Worm (Caenorhabditis elegans) whole organism, L4 larva: ENCODE measurements around the gene lin-24.

Source experiments
- D1046.2 ChIP-seq: fragments of 200-800 bp; sonication (Bioruptor generic); IDR thresholded peaks from 2 replicates; pipeline ENCODE4 v1.3.6; 2022; ENCODE audit warnings: missing genetic modification characterization, missing compliant biosample characterization
- F26F4.8 ChIP-seq: fragments of 200-800 bp; sonication (Bioruptor generic); conservative IDR thresholded peaks from 2 replicates; pipeline ENCODE4 v1.3.6; 2022; ENCODE audit warnings: missing genetic modification characterization, missing compliant biosample characterization
- F37D6.2 ChIP-seq: sonication (generic microtip); optimal IDR thresholded peaks from 2 replicates; lab custom pipeline; 2016; ENCODE audit warnings: mild to moderate bottlenecking, missing genetic modification characterization, missing compliant biosample characterization
- Y105C5A.15 ChIP-seq: fragments of 200-800 bp; sonication (Bioruptor generic); IDR thresholded peaks from 2 replicates; pipeline ENCODE4 v1.3.6; 2022; ENCODE audit warnings: missing genetic modification characterization, missing compliant biosample characterization
- Y5F2A.4 ChIP-seq: fragments of 200-800 bp; sonication (Bioruptor generic); optimal IDR thresholded peaks from 2 replicates; lab custom pipeline; 2018; ENCODE audit warnings: mild to moderate bottlenecking, missing genetic modification characterization, missing compliant biosample characterization
- Y75B8A.6 ChIP-seq: fragments of 200-800 bp; sonication (Bioruptor generic); IDR thresholded peaks from 2 replicates; pipeline ENCODE4 v1.3.6; 2022; ENCODE audit warnings: missing genetic modification reagents, missing genetic modification characterization, missing compliant biosample characterization
- ZK337.2 ChIP-seq: fragments of 200-800 bp; sonication (Bioruptor generic); IDR thresholded peaks from 2 replicates; pipeline ENCODE4 v1.3.6; 2022; ENCODE audit warnings: missing genetic modification reagents, missing genetic modification characterization, missing compliant biosample characterization
- ama-1 ChIP-seq: fragments of 150-350 bp; optimal IDR thresholded peaks from 2 replicates; lab custom pipeline; 2014; ENCODE audit warnings: inconsistent platforms, mixed read lengths
- arid-1 ChIP-seq: fragments of 200-800 bp; sonication (Bioruptor generic); conservative IDR thresholded peaks from 2 replicates; pipeline ENCODE4 v1.3.6; 2022; ENCODE audit warnings: missing genetic modification reagents, missing genetic modification characterization, missing compliant biosample characterization
- ceh-20 ChIP-seq: fragments of 200-800 bp; sonication (Bioruptor generic); IDR thresholded peaks from 2 replicates; pipeline ENCODE4 v1.3.6; 2022; ENCODE audit warnings: missing genetic modification reagents, missing genetic modification characterization, missing compliant biosample characterization
- ceh-28 ChIP-seq: fragments of 150-350 bp; optimal IDR thresholded peaks from 2 replicates; lab custom pipeline; 2014; ENCODE audit warnings: missing biosample characterization, missing genetic modification reagents, missing genetic modification characterization
- daf-12 ChIP-seq: fragments of 150-350 bp; optimal IDR thresholded peaks from 2 replicates; lab custom pipeline; 2014; ENCODE audit warnings: missing biosample characterization, missing genetic modification reagents, missing genetic modification characterization
- daf-19 ChIP-seq: fragments of 200-800 bp; sonication (Bioruptor generic); conservative IDR thresholded peaks from 2 replicates; pipeline ENCODE4 v1.3.6; 2022; ENCODE audit warnings: missing genetic modification characterization, missing compliant biosample characterization
- dmd-6 ChIP-seq: fragments of 200-800 bp; sonication (Bioruptor generic); IDR thresholded peaks from 2 replicates; pipeline ENCODE4 v1.3.6; 2022; ENCODE audit warnings: missing genetic modification reagents, missing genetic modification characterization, missing compliant biosample characterization
- dmd-9 ChIP-seq: fragments of 200-800 bp; sonication (Bioruptor generic); IDR thresholded peaks from 2 replicates; pipeline ENCODE4 v1.3.6; 2022; ENCODE audit warnings: missing genetic modification reagents, missing genetic modification characterization, missing compliant biosample characterization
- dpl-1 ChIP-seq: fragments of 150-350 bp; optimal IDR thresholded peaks from 2 replicates; lab custom pipeline; 2014; ENCODE audit warnings: missing biosample characterization, missing genetic modification reagents, missing genetic modification characterization
- duxl-1 ChIP-seq: sonication (generic microtip); optimal IDR thresholded peaks from 2 replicates; lab custom pipeline; 2016; ENCODE audit warnings: mild to moderate bottlenecking, missing genetic modification characterization, moderate library complexity, missing compliant biosample characterization; ENCODE audit not compliant: poor library complexity
- dve-1 ChIP-seq: sonication (generic microtip); optimal IDR thresholded peaks from 2 replicates; lab custom pipeline; 2017; ENCODE audit warnings: antibody characterized with exemption, mild to moderate bottlenecking, missing genetic modification characterization, missing compliant biosample characterization; ENCODE audit not compliant: insufficient read depth
- egl-43 ChIP-seq: fragments of 200-800 bp; sonication (Bioruptor generic); IDR thresholded peaks from 2 replicates; pipeline ENCODE4 v1.3.6; 2022; ENCODE audit warnings: missing genetic modification reagents, missing genetic modification characterization, missing compliant biosample characterization
- gei-8 ChIP-seq: fragments of 200-800 bp; sonication (Bioruptor generic); optimal IDR thresholded peaks from 2 replicates; lab custom pipeline; 2018; ENCODE audit warnings: mild to moderate bottlenecking, missing genetic modification characterization, missing compliant biosample characterization
- hif-1 ChIP-seq, 2 experiments: sonication (generic microtip); optimal IDR thresholded peaks; 2 replicates each; lab custom pipeline; 2016 to 2017; ENCODE audit warnings: missing compliant biosample characterization in 2 of 2, missing genetic modification characterization in 2 of 2, missing genetic modification reagents in 2 of 2, missing genotype in 2 of 2, mild to moderate bottlenecking in 1 of 2
- hlh-30 ChIP-seq: sonication (generic microtip); optimal IDR thresholded peaks from 2 replicates; lab custom pipeline; 2017; ENCODE audit warnings: antibody characterized with exemption, mild to moderate bottlenecking, missing genetic modification characterization, missing compliant biosample characterization; ENCODE audit not compliant: insufficient read depth
- lin-13 ChIP-seq: fragments of 150-350 bp; optimal IDR thresholded peaks from 2 replicates; lab custom pipeline; 2014; ENCODE audit warnings: missing biosample characterization, missing genetic modification reagents, missing genetic modification characterization
- lin-15B ChIP-seq: fragments of 150-350 bp; sonication (generic microtip); optimal IDR thresholded peaks from 3 replicates; lab custom pipeline; 2014; ENCODE audit warnings: missing biosample characterization, missing genetic modification characterization
- lin-29 ChIP-seq: fragments of 200-800 bp; sonication (Bioruptor generic); IDR thresholded peaks from 2 replicates; pipeline ENCODE4 v1.3.6; 2022; ENCODE audit warnings: missing genetic modification reagents, missing genetic modification characterization, missing compliant biosample characterization
- lsy-2 ChIP-seq, 2 experiments: fragments of 150-350 bp in 1 of 2; sonication (generic microtip) in 1 of 2; optimal IDR thresholded peaks; 2 replicates each; lab custom pipeline; 2014 to 2017; ENCODE audit warnings: missing biosample characterization in 2 of 2, missing genetic modification characterization in 2 of 2
- madf-5 ChIP-seq, 2 experiments: fragments of 200-800 bp; sonication (Bioruptor generic); IDR thresholded peaks; 2 replicates each; pipeline ENCODE4 v1.3.6; 2022; ENCODE audit warnings: missing compliant biosample characterization in 2 of 2, missing genetic modification characterization in 2 of 2
- mdt-29 ChIP-seq: fragments of 200-800 bp; sonication (Bioruptor generic); IDR thresholded peaks from 2 replicates; pipeline ENCODE4 v1.3.6; 2022; ENCODE audit warnings: missing genetic modification reagents, missing genetic modification characterization, missing compliant biosample characterization
- mep-1 ChIP-seq: fragments of 150-350 bp; sonication (generic microtip); optimal IDR thresholded peaks from 3 replicates; lab custom pipeline; 2014; ENCODE audit warnings: missing biosample characterization, missing genetic modification characterization
- mes-2 ChIP-seq: sonication (generic microtip); optimal IDR thresholded peaks from 2 replicates; lab custom pipeline; 2016; ENCODE audit warnings: missing genotype, mild to moderate bottlenecking, missing genetic modification characterization, missing compliant biosample characterization; ENCODE audit not compliant: poor library complexity, severe bottlenecking
- mxl-2 ChIP-seq: fragments of 200-800 bp; sonication (Bioruptor generic); conservative IDR thresholded peaks from 2 replicates; pipeline ENCODE4 v1.3.6; 2022; ENCODE audit warnings: missing genetic modification reagents, missing genetic modification characterization, missing compliant biosample characterization
- nhr-10 ChIP-seq: fragments of 150-350 bp; optimal IDR thresholded peaks from 2 replicates; lab custom pipeline; 2014; ENCODE audit warnings: missing biosample characterization, missing genetic modification characterization
- nhr-237 ChIP-seq: sonication (generic microtip); optimal IDR thresholded peaks from 2 replicates; lab custom pipeline; 2017; ENCODE audit warnings: missing biosample characterization, missing genetic modification characterization
- nhr-25 ChIP-seq: sonication (generic microtip); optimal IDR thresholded peaks from 2 replicates; lab custom pipeline; 2017; ENCODE audit warnings: missing genetic modification characterization, mild to moderate bottlenecking, missing compliant biosample characterization, antibody characterized with exemption, moderate library complexity, borderline replicate concordance; ENCODE audit not compliant: insufficient read depth
- nhr-42 ChIP-seq: fragments of 200-800 bp; sonication (Bioruptor generic); IDR thresholded peaks from 2 replicates; pipeline ENCODE4 v1.3.6; 2022; ENCODE audit warnings: missing genetic modification characterization, missing compliant biosample characterization
- nhr-6 ChIP-seq: fragments of 150-350 bp; optimal IDR thresholded peaks from 2 replicates; lab custom pipeline; 2014; ENCODE audit warnings: missing biosample characterization, missing genetic modification characterization
- nhr-76 ChIP-seq: fragments of 150-350 bp; optimal IDR thresholded peaks from 2 replicates; lab custom pipeline; 2014; ENCODE audit warnings: missing biosample characterization, missing genetic modification characterization
- sdz-12 ChIP-seq: fragments of 200-800 bp; sonication (Bioruptor generic); optimal IDR thresholded peaks from 2 replicates; lab custom pipeline; 2018; ENCODE audit warnings: mild to moderate bottlenecking, missing genetic modification characterization, missing compliant biosample characterization
- set-16 ChIP-seq: fragments of 200-800 bp; sonication (Bioruptor generic); IDR thresholded peaks from 2 replicates; pipeline ENCODE4 v1.3.6; 2022; ENCODE audit warnings: missing genetic modification reagents, missing genetic modification characterization, missing compliant biosample characterization
- skn-1 ChIP-seq: fragments of 150-350 bp; optimal IDR thresholded peaks from 2 replicates; lab custom pipeline; 2014; ENCODE audit warnings: missing biosample characterization, missing genetic modification characterization
- spr-3 ChIP-seq: fragments of 200-800 bp; sonication (Bioruptor generic); optimal IDR thresholded peaks from 2 replicates; lab custom pipeline; 2018; ENCODE audit warnings: mild to moderate bottlenecking, missing genetic modification characterization, missing compliant biosample characterization
- unc-62 ChIP-seq, 3 experiments: fragments of 150-350 bp in 1 of 3; sonication (generic microtip); optimal IDR thresholded peaks in 2 of 3; peaks in 1 of 3; 1 replicate in 1 of 3; 2 replicates in 2 of 3; lab custom pipeline; 2014 to 2017; ENCODE audit warnings: missing biosample characterization in 3 of 3, missing genetic modification characterization in 3 of 3, missing genetic modification reagents in 3 of 3, missing genotype in 1 of 3
- zag-1 ChIP-seq: fragments of 150-350 bp; optimal IDR thresholded peaks from 2 replicates; lab custom pipeline; 2014; ENCODE audit warnings: missing biosample characterization, missing genetic modification characterization
- zfp-3 ChIP-seq: fragments of 200-800 bp; sonication (Bioruptor generic); conservative IDR thresholded peaks from 2 replicates; pipeline ENCODE4 v1.3.6; 2022; ENCODE audit warnings: missing genetic modification reagents, missing genetic modification characterization, missing compliant biosample characterization
- zip-11 ChIP-seq: fragments of 200-800 bp; sonication (Bioruptor generic); IDR thresholded peaks from 2 replicates; pipeline ENCODE4 v1.3.6; 2022; ENCODE audit warnings: missing genetic modification characterization, missing compliant biosample characterization
- zip-2 ChIP-seq: fragments of 150-350 bp; optimal IDR thresholded peaks from 2 replicates; lab custom pipeline; 2014; ENCODE audit warnings: missing biosample characterization, missing genetic modification characterization
- ztf-7 ChIP-seq: fragments of 150-350 bp; optimal IDR thresholded peaks from 2 replicates; lab custom pipeline; 2014; ENCODE audit warnings: missing biosample characterization, missing genetic modification characterization

The lin-24 gene

ce11 chrIV:12086498-12086897, 42.8 kb upstream of the lin-24 start (continued):
- TF ChIP-seq madf-5 (GFP tag; IDR thresholded peaks at IDR 0.05; lab: Robert Waterston, UW) (peak; percentile 47 to 91; a peak in 2 of 4 replicates), mxl-2 (GFP tag; lab: Robert Waterston, UW) (peak; percentile 66), lsy-2 (tag; optimal IDR thresholded peaks at IDR 0.05; lab: Kevin White, UChicago) (peak in 1 of 2 experiments; percentile 61), zip-11 (peak; percentile 67; the same call in 1 of the 2 replicates), zfp-3 (peak; percentile 79; the same call in 1 of the 2 replicates), dmd-9 (GFP tag; lab: Robert Waterston, UW) (peak; percentile 68; the same call in 1 of the 2 replicates), ZK337.2 (GFP tag; lab: Robert Waterston, UW) (peak; percentile 86), ama-1 (lab: Kevin White, UChicago) (no peak), spr-3 (GFP tag; lab: Kevin White, UChicago) (peak; percentile 79), unc-62 (GFP tag; optimal IDR thresholded peaks at IDR 0.05 in 1 of 2; lab: Kevin White, UChicago) (no peak), unc-62 (tag; optimal IDR thresholded peaks at IDR 0.05; lab: Kevin White, UChicago) (no peak), nhr-237 (peak; percentile 17), mdt-29 (GFP tag; lab: Robert Waterston, UW) (peak; percentile 18; the same call in 1 of the 2 replicates), gei-8 (GFP tag; lab: Kevin White, UChicago) (peak; percentile 88), daf-12 (tag; lab: Kevin White, UChicago) (no peak), sdz-12 (GFP tag; lab: Kevin White, UChicago) (peak; percentile 75), Y75B8A.6 (GFP tag; lab: Robert Waterston, UW) (0 out of 2 replicates have a peak, but pooled peaks have one; percentile 27), daf-19 (peak; percentile 55; the same call in 1 of the 2 replicates), ceh-28 (tag; lab: Kevin White, UChicago) (no peak), hif-1 (tag; optimal IDR thresholded peaks at IDR 0.05; lab: Kevin White, UChicago) (peak in 1 of 2 experiments; percentile 47), nhr-6 (tag; lab: Kevin White, UChicago) (peak; percentile 91), set-16 (GFP tag; lab: Robert Waterston, UW) (peak; percentile 67), lin-15B (no peak), arid-1 (GFP tag; lab: Robert Waterston, UW) (peak; percentile 94), D1046.2 (peak; percentile 92), mep-1 (tag; lab: Kevin White, UChicago) (peak; percentile 89), egl-43 (GFP tag; lab: Robert Waterston, UW) (peak; percentile 98), hlh-30 (tag; lab: Kevin White, UChicago) (peak; percentile 88), skn-1 (no peak), nhr-76 (tag; lab: Kevin White, UChicago) (no peak)

DNA sequence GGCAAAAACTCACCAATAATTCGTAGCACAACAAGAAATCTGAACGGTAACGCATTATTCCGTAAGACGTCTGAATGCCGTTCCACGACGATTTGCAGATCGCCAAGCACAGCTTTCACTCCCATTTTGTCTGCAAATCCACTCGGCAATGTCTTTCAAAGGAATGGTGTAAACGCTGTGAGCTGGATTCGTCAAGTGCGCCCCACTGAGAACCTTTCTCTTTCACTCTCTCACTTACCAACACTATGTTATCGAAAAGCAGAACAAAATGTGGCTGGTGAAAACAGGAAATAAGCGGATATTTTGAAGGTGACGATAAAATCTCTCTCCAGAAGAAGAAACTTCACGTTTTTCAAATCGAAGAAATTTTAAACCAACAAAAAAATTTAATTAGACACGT, 40.4 kb upstream of the lin-24 start:
- TF ChIP-seq nhr-42 (GFP tag; lab: Robert Waterston, UW), result no peak
- peak; percentile 62 for TF ChIP-seq mes-2 (tag; lab: Kevin White, UChicago)
- 0 out of 2 replicates have a peak, but pooled peaks have one; percentile 9 for TF ChIP-seq dmd-6 (GFP tag; lab: Robert Waterston, UW)
- no peak for TF ChIP-seq F26F4.8 (GFP tag; lab: Robert Waterston, UW)
- no peak for TF ChIP-seq zip-2 (tag; lab: Kevin White, UChicago)
- TF ChIP-seq nhr-25, result no peak
- no peak for TF ChIP-seq duxl-1
- TF ChIP-seq hif-1 (tag; optimal IDR thresholded peaks at IDR 0.05; lab: Kevin White, UChicago), result no peak
- TF ChIP-seq mep-1 (tag; lab: Kevin White, UChicago), result peak; percentile 51
- no peak for TF ChIP-seq ztf-7 (tag; lab: Kevin White, UChicago)
- TF ChIP-seq skn-1, result no peak
- no peak for TF ChIP-seq lin-13
- no peak for TF ChIP-seq nhr-237
- TF ChIP-seq F37D6.2, result no peak
- TF ChIP-seq Y105C5A.15 (GFP tag; lab: Robert Waterston, UW), result no peak
- no peak for TF ChIP-seq mxl-2 (GFP tag; lab: Robert Waterston, UW)
- TF ChIP-seq dve-1 (tag; lab: Kevin White, UChicago), result peak; percentile 20
- TF ChIP-seq lin-29 (GFP tag; lab: Robert Waterston, UW), result no peak
- no peak for TF ChIP-seq Y5F2A.4
- no peak for TF ChIP-seq nhr-10 (tag; lab: Kevin White, UChicago)
- no peak for TF ChIP-seq zag-1 (tag; lab: Kevin White, UChicago)
- peak in 1 of 2 experiments; percentile 37 for TF ChIP-seq unc-62 (GFP tag; optimal IDR thresholded peaks at IDR 0.05 in 1 of 2; lab: Kevin White, UChicago)
- TF ChIP-seq unc-62 (tag; optimal IDR thresholded peaks at IDR 0.05; lab: Kevin White, UChicago), result no peak
- TF ChIP-seq daf-19, result no peak
- peak; percentile 41 for TF ChIP-seq dpl-1 (GFP tag; lab: Kevin White, UChicago)
- TF ChIP-seq D1046.2, result no peak
- TF ChIP-seq ceh-20 (GFP tag; lab: Robert Waterston, UW), result no peak
